Worm (Caenorhabditis elegans) whole organism, young adult: ENCODE measurements around the gene rip-1.

Source experiments
- C06A6.2 ChIP-seq: fragments of 200-800 bp; sonication (Bioruptor generic); conservative IDR thresholded peaks from 2 replicates; pipeline ENCODE4 v1.3.6; 2022; ENCODE audit warnings: missing genetic modification characterization, missing compliant biosample characterization
- F10E7.11 ChIP-seq: sonication (generic microtip); optimal IDR thresholded peaks from 2 replicates; lab custom pipeline; 2017; ENCODE audit warnings: mild to moderate bottlenecking, missing genetic modification characterization, moderate library complexity, missing compliant biosample characterization
- F22D6.2 ChIP-seq: sonication (generic microtip); optimal IDR thresholded peaks from 2 replicates; lab custom pipeline; 2016; ENCODE audit warnings: mild to moderate bottlenecking, missing genetic modification characterization, missing compliant biosample characterization
- F49E8.2 ChIP-seq: sonication (generic microtip); optimal IDR thresholded peaks from 3 replicates; lab custom pipeline; 2017; ENCODE audit warnings: missing genetic modification characterization, mild to moderate bottlenecking, missing compliant biosample characterization, antibody characterized with exemption, moderate library complexity; ENCODE audit not compliant: insufficient read depth
- F52B5.7 ChIP-seq: sonication (generic microtip); optimal IDR thresholded peaks from 2 replicates; lab custom pipeline; 2016; ENCODE audit warnings: mild to moderate bottlenecking, missing genetic modification characterization, missing compliant biosample characterization
- K12H6.12 ChIP-seq: fragments of 200-800 bp; sonication (Bioruptor generic); optimal IDR thresholded peaks from 2 replicates; lab custom pipeline; 2018; ENCODE audit warnings: mild to moderate bottlenecking, missing genetic modification characterization, missing compliant biosample characterization
- Y67H2A.10 ChIP-seq: fragments of 200-800 bp; sonication (Bioruptor generic); conservative IDR thresholded peaks from 2 replicates; pipeline ENCODE4 v1.3.6; 2022; ENCODE audit warnings: missing genetic modification reagents, missing genetic modification characterization, missing compliant biosample characterization
- akir-1 ChIP-seq: fragments of 200-800 bp; sonication (Bioruptor generic); optimal IDR thresholded peaks from 2 replicates; lab custom pipeline; 2018; ENCODE audit warnings: mild to moderate bottlenecking, missing genetic modification characterization, moderate library complexity, missing compliant biosample characterization
- aptf-3 ChIP-seq: fragments of 200-800 bp; sonication (Bioruptor generic); IDR thresholded peaks from 2 replicates; pipeline ENCODE4 v1.3.6; 2022; ENCODE audit warnings: missing genetic modification characterization, missing compliant biosample characterization
- atf-7 ChIP-seq: sonication (generic microtip); optimal IDR thresholded peaks from 2 replicates; lab custom pipeline; 2017; ENCODE audit warnings: mild to moderate bottlenecking, missing genetic modification characterization, missing compliant biosample characterization
- attf-5 ChIP-seq: fragments of 200-800 bp; sonication (Bioruptor generic); optimal IDR thresholded peaks from 2 replicates; lab custom pipeline; 2018; ENCODE audit warnings: mild to moderate bottlenecking, missing genetic modification characterization, missing compliant biosample characterization
- bed-2 ChIP-seq: fragments of 200-800 bp; sonication (Bioruptor generic); IDR thresholded peaks from 2 replicates; pipeline ENCODE4 v1.3.6; 2022; ENCODE audit warnings: missing genetic modification reagents, missing genetic modification characterization, missing compliant biosample characterization
- ceh-27 ChIP-seq: fragments of 200-800 bp; sonication (Bioruptor generic); optimal IDR thresholded peaks from 2 replicates; lab custom pipeline; 2018; ENCODE audit warnings: mild to moderate bottlenecking, missing genetic modification characterization, moderate library complexity, missing compliant biosample characterization
- ceh-79 ChIP-seq: sonication (generic microtip); optimal IDR thresholded peaks from 2 replicates; lab custom pipeline; 2017; ENCODE audit warnings: mild to moderate bottlenecking, missing genetic modification characterization, missing compliant biosample characterization
- egrh-3 ChIP-seq: fragments of 200-800 bp; sonication (Bioruptor generic); IDR thresholded peaks from 2 replicates; pipeline ENCODE4 v1.3.6; 2022; ENCODE audit warnings: missing genetic modification reagents, missing genetic modification characterization, missing compliant biosample characterization
- ets-4 ChIP-seq: fragments of 200-800 bp; sonication (Bioruptor generic); optimal IDR thresholded peaks from 2 replicates; lab custom pipeline; 2018; ENCODE audit warnings: mild to moderate bottlenecking, missing genetic modification characterization, missing compliant biosample characterization
- fkh-3 ChIP-seq: sonication (generic microtip); optimal IDR thresholded peaks from 2 replicates; lab custom pipeline; 2016; ENCODE audit warnings: mild to moderate bottlenecking, missing genetic modification characterization, missing compliant biosample characterization
- let-607 ChIP-seq, 2 experiments: fragments of 200-800 bp in 1 of 2; sonication (Bioruptor generic) in 1 of 2; sonication (generic microtip) in 1 of 2; optimal IDR thresholded peaks; 2 replicates each; lab custom pipeline; 2016 to 2018; ENCODE audit warnings: mild to moderate bottlenecking in 2 of 2, missing compliant biosample characterization in 2 of 2, missing genetic modification characterization in 2 of 2, moderate library complexity in 2 of 2, missing genotype in 1 of 2
- lin-26 ChIP-seq: fragments of 200-800 bp; sonication (Bioruptor generic); IDR thresholded peaks from 2 replicates; pipeline ENCODE4 v1.3.6; 2022; ENCODE audit warnings: missing genetic modification reagents, missing genetic modification characterization, missing compliant biosample characterization
- lin-40 ChIP-seq: sonication (generic microtip); optimal IDR thresholded peaks from 2 replicates; lab custom pipeline; 2016; ENCODE audit warnings: missing genetic modification characterization, mild to moderate bottlenecking, missing compliant biosample characterization, missing genotype, missing genetic modification reagents
- madf-6 ChIP-seq: fragments of 200-800 bp; sonication (Bioruptor generic); IDR thresholded peaks from 2 replicates; pipeline ENCODE4 v1.3.6; 2022; ENCODE audit warnings: missing genetic modification reagents, missing genetic modification characterization, missing compliant biosample characterization
- madf-8 ChIP-seq: fragments of 200-800 bp; sonication (Bioruptor generic); conservative IDR thresholded peaks from 2 replicates; pipeline ENCODE4 v1.3.6; 2022; ENCODE audit warnings: missing genetic modification reagents, missing genetic modification characterization, missing compliant biosample characterization
- mcd-1 ChIP-seq: fragments of 200-800 bp; sonication (Bioruptor generic); IDR thresholded peaks from 2 replicates; pipeline ENCODE4 v1.3.6; 2022; ENCODE audit warnings: missing genetic modification reagents, missing genetic modification characterization, missing compliant biosample characterization
- nfya-1 ChIP-seq: sonication (generic microtip); optimal IDR thresholded peaks from 2 replicates; lab custom pipeline; 2017; ENCODE audit warnings: antibody characterized with exemption, missing compliant biosample characterization, missing genetic modification characterization, borderline replicate concordance; ENCODE audit not compliant: insufficient read depth
- nhr-120 ChIP-seq: fragments of 200-800 bp; sonication (Bioruptor generic); IDR thresholded peaks from 2 replicates; pipeline ENCODE4 v1.3.6; 2022; ENCODE audit warnings: missing genetic modification characterization, missing compliant biosample characterization
- nhr-179 ChIP-seq: sonication (generic microtip); optimal IDR thresholded peaks from 2 replicates; lab custom pipeline; 2016; ENCODE audit warnings: mild to moderate bottlenecking, missing genetic modification characterization, missing compliant biosample characterization
- nhr-90 ChIP-seq: sonication (generic microtip); optimal IDR thresholded peaks from 2 replicates; lab custom pipeline; 2016; ENCODE audit warnings: missing genotype, mild to moderate bottlenecking, missing genetic modification characterization, missing compliant biosample characterization
- sea-2 ChIP-seq: fragments of 200-800 bp; sonication (Bioruptor generic); IDR thresholded peaks from 2 replicates; pipeline ENCODE4 v1.3.6; 2022; ENCODE audit warnings: missing genetic modification characterization, missing compliant biosample characterization
- snpc-4 ChIP-seq, 5 experiments: fragments of 150-350 bp in 1 of 5; sonication (generic microtip) in 4 of 5; optimal IDR thresholded peaks; 2 replicates each; lab custom pipeline; 2014 to 2018; ENCODE audit warnings: missing genetic modification characterization in 5 of 5, missing biosample characterization in 3 of 5, antibody characterized with exemption in 2 of 5, mild to moderate bottlenecking in 2 of 5, missing compliant biosample characterization in 2 of 5, missing genotype in 2 of 5, moderate library complexity in 2 of 5, missing genetic modification reagents in 1 of 5
- somi-1 ChIP-seq: fragments of 200-800 bp; sonication (Bioruptor generic); optimal IDR thresholded peaks from 2 replicates; lab custom pipeline; 2018; ENCODE audit warnings: mild to moderate bottlenecking, missing genetic modification characterization, missing compliant biosample characterization
- unc-130 ChIP-seq: sonication (generic microtip); optimal IDR thresholded peaks from 2 replicates; lab custom pipeline; 2016; ENCODE audit warnings: missing genetic modification reagents, missing genetic modification characterization, missing compliant biosample characterization
- unc-62 ChIP-seq: fragments of 150-350 bp; optimal IDR thresholded peaks from 2 replicates; lab custom pipeline; 2014; ENCODE audit warnings: missing biosample characterization, missing genetic modification reagents, missing genetic modification characterization
- ztf-18 ChIP-seq: sonication (generic microtip); optimal IDR thresholded peaks from 2 replicates; lab custom pipeline; 2016; ENCODE audit warnings: missing genotype, mild to moderate bottlenecking, missing genetic modification characterization, missing compliant biosample characterization
- ztf-22 ChIP-seq: fragments of 200-800 bp; sonication (Bioruptor generic); optimal IDR thresholded peaks from 2 replicates; lab custom pipeline; 2018; ENCODE audit warnings: mild to moderate bottlenecking, missing genetic modification characterization, moderate library complexity, missing compliant biosample characterization
- ztf-26 ChIP-seq: sonication (generic microtip); optimal IDR thresholded peaks from 2 replicates; lab custom pipeline; 2017; ENCODE audit warnings: missing genetic modification characterization, missing compliant biosample characterization
- ztf-3 ChIP-seq: fragments of 200-800 bp; sonication (Bioruptor generic); optimal IDR thresholded peaks from 2 replicates; lab custom pipeline; 2018; ENCODE audit warnings: mild to moderate bottlenecking, missing genetic modification characterization, missing compliant biosample characterization

Gene rip-1

ce11 chrIII:10296904-10297303 is 38.4 kb upstream of the rip-1 start:
- TF ChIP-seq egrh-3 (GFP tag; lab: Robert Waterston, UW), result no peak
- TF ChIP-seq K12H6.12 (tag; lab: Kevin White, UChicago), result no peak
- 0 out of 2 replicates have a peak, but pooled peaks have one; percentile 23 for TF ChIP-seq lin-26 (GFP tag; lab: Robert Waterston, UW)
- TF ChIP-seq sea-2 (GFP tag; lab: Robert Waterston, UW), result no peak
- TF ChIP-seq ztf-18 (tag; lab: Kevin White, UChicago), result no peak
- TF ChIP-seq snpc-4 (GFP tag; optimal IDR thresholded peaks at IDR 0.05; lab: Kevin White, UChicago), result no peak
- TF ChIP-seq snpc-4 (tag; optimal IDR thresholded peaks at IDR 0.05; lab: Kevin White, UChicago), result peak in 2 of 4 experiments; percentile 4 to 51
- TF ChIP-seq, all 124 proteins: peak for 2

ce11 chrIII:10294837-10295236 is 36.3 kb upstream of the rip-1 start, which contains the start of gene vglu-2:
TSS of gene vglu-2 (plus strand) at chrIII:10295137.
- TF ChIP-seq snpc-4 (GFP tag; optimal IDR thresholded peaks at IDR 0.05; lab: Kevin White, UChicago) (no peak), snpc-4 (tag; optimal IDR thresholded peaks at IDR 0.05; lab: Kevin White, UChicago) (peak in 2 of 4 experiments; percentile 29 to 56), ceh-27 (GFP tag; lab: Kevin White, UChicago) (no peak)
- TF ChIP-seq, all 124 proteins: peak for 1

- TF ChIP-seq nfya-1 (tag; lab: Kevin White, UChicago) (no peak), Y67H2A.10 (no peak), unc-62 (GFP tag; lab: Kevin White, UChicago) (no peak), fkh-3 (tag; lab: Kevin White, UChicago) (no peak), K12H6.12 (tag; lab: Kevin White, UChicago) (no peak), madf-8 (GFP tag; lab: Robert Waterston, UW) (no peak), nhr-120 (GFP tag; lab: Robert Waterston, UW) (no peak), madf-6 (GFP tag; lab: Robert Waterston, UW) (no peak), aptf-3 (GFP tag; lab: Robert Waterston, UW) (no peak), F49E8.2 (tag; lab: Kevin White, UChicago) (no peak)
Measured at ce11 chrIII:10293946-10294345, 35.4 kb upstream of the rip-1 start.

- TF ChIP-seq snpc-4 (GFP tag; optimal IDR thresholded peaks at IDR 0.05; lab: Kevin White, UChicago) (no peak), snpc-4 (tag; optimal IDR thresholded peaks at IDR 0.05; lab: Kevin White, UChicago) (peak in 1 of 4 experiments; percentile 23), K12H6.12 (tag; lab: Kevin White, UChicago) (no peak), lin-26 (GFP tag; lab: Robert Waterston, UW) (0 out of 2 replicates have a peak, but pooled peaks have one; percentile 8), F22D6.2 (tag; lab: Kevin White, UChicago) (no peak), unc-130 (GFP tag; lab: Kevin White, UChicago) (no peak), ets-4 (no peak), ztf-26 (tag; lab: Kevin White, UChicago) (no peak), bed-2 (GFP tag; lab: Robert Waterston, UW) (no peak), F49E8.2 (tag; lab: Kevin White, UChicago) (no peak), mcd-1 (GFP tag; lab: Robert Waterston, UW) (no peak), C06A6.2 (GFP tag; lab: Robert Waterston, UW) (no peak), nhr-90 (no peak), ztf-22 (GFP tag; lab: Kevin White, UChicago) (no peak), atf-7 (tag; lab: Kevin White, UChicago) (no peak), egrh-3 (GFP tag; lab: Robert Waterston, UW) (no peak), lin-40 (peak; percentile 3), nhr-179 (tag; lab: Kevin White, UChicago) (no peak)
Measured at ce11 chrIII:10293362-10293761, 34.8 kb upstream of the rip-1 start.

ce11 chrIII:10290541-10290940 is 32.0 kb upstream of the rip-1 start:
- TF ChIP-seq F52B5.7 (no peak), ztf-26 (tag; lab: Kevin White, UChicago) (peak; percentile 24), somi-1 (GFP tag; lab: Kevin White, UChicago) (peak; percentile 57), ceh-27 (GFP tag; lab: Kevin White, UChicago) (no peak), F10E7.11 (tag; lab: Kevin White, UChicago) (no peak), let-607 (tag; optimal IDR thresholded peaks at IDR 0.05; lab: Kevin White, UChicago) (no peak), nhr-120 (GFP tag; lab: Robert Waterston, UW) (no peak), ceh-79 (tag; lab: Kevin White, UChicago) (no peak), attf-5 (no peak), akir-1 (GFP tag; lab: Kevin White, UChicago) (no peak), ztf-3 (no peak)
